Comparison of ENCODE assay signal across 1 fruit fly cellular context in genomic region chr3R:31686692-31687351, dm6.
TF ChIP-seq lines count a peak whose summit lies in the region.

No protein-coding gene starts in this region.

TF ChIP-seq in whole organism, embryonic, 481 proteins besides CTCF, POLR2A, EP300 and RAD21 (continued from another document and continues in another):
- TF ChIP-seq Drgx (GFP tag; IDR thresholded peaks at IDR 0.05; lab: Robert Waterston, UW) (peak; percentile 79), mirr (GFP tag; optimal IDR thresholded peaks at IDR 0.05; lab: Kevin White, UChicago) (no peak), Hey (tag; optimal IDR thresholded peaks at IDR 0.05; lab: Kevin White, UChicago) (peak; percentile 0), Ets65A (GFP tag; lab: Kevin White, UChicago) (peak; percentile 97), Ptx1 (GFP tag; IDR thresholded peaks at IDR 0.05; lab: Robert Waterston, UW) (peak; percentile 65), zen (tag; optimal IDR thresholded peaks at IDR 0.05; lab: Kevin White, UChicago) (peak; percentile 88), tup (GFP tag; optimal IDR thresholded peaks at IDR 0.05; lab: Kevin White, UChicago) (peak; percentile 77), CG33557 (GFP tag; optimal IDR thresholded peaks at IDR 0.05; lab: Kevin White, UChicago) (peak; percentile 98), Ada2b (GFP tag; IDR thresholded peaks at IDR 0.05; lab: Robert Waterston, UW) (peak; percentile 49; the same call in 1 of the 2 replicates), psq (GFP tag; optimal IDR thresholded peaks at IDR 0.05; lab: Kevin White, UChicago) (peak; percentile 51), CG8924 (tag; optimal IDR thresholded peaks at IDR 0.05; lab: Kevin White, UChicago) (peak; percentile 87), CG11560 (tag; IDR thresholded peaks at IDR 0.05; lab: Robert Waterston, UW) (no peak), CG10565 (GFP tag; optimal IDR thresholded peaks at IDR 0.05; lab: Kevin White, UChicago) (peak; percentile 76), Hr78 (GFP tag; optimal IDR thresholded peaks at IDR 0.05; lab: Kevin White, UChicago) (no peak), Antp (GFP tag; optimal IDR thresholded peaks at IDR 0.05; lab: Kevin White, UChicago) (peak; percentile 78), NFAT (GFP tag; IDR thresholded peaks at IDR 0.05; lab: Robert Waterston, UW) (peak; percentile 46; the same call in 1 of the 2 replicates), CG11504 (tag; optimal IDR thresholded peaks at IDR 0.05; lab: Kevin White, UChicago) (peak; percentile 89), knrl (GFP tag; IDR thresholded peaks at IDR 0.05; lab: Robert Waterston, UW; ENCODE audit: partially characterized antibody) (no peak), CG7556 (GFP tag; optimal IDR thresholded peaks at IDR 0.05; lab: Kevin White, UChicago) (peak; percentile 87), CG16863 (GFP tag; optimal IDR thresholded peaks at IDR 0.05; lab: Kevin White, UChicago) (peak; percentile 91), CG7271 (tag; optimal IDR thresholded peaks at IDR 0.05; lab: Kevin White, UChicago) (peak; percentile 57), CG12769 (tag; optimal IDR thresholded peaks at IDR 0.05; lab: Kevin White, UChicago) (peak; percentile 64), Dek (tag; optimal IDR thresholded peaks at IDR 0.05; lab: Kevin White, UChicago) (peak; percentile 37), CG7357 (GFP tag; IDR thresholded peaks at IDR 0.05; lab: Robert Waterston, UW) (peak; percentile 74; the same call in 1 of the 3 replicates), zen2 (GFP tag; IDR thresholded peaks at IDR 0.05; lab: Robert Waterston, UW; ENCODE audit: partially characterized antibody) (no peak), caup (GFP tag; optimal IDR thresholded peaks at IDR 0.05; lab: Kevin White, UChicago; ENCODE audit: severe bottlenecking) (peak; percentile 26), Fer1 (GFP tag; optimal IDR thresholded peaks at IDR 0.05; lab: Kevin White, UChicago) (no peak), Dbx (GFP tag; IDR thresholded peaks at IDR 0.05; lab: Robert Waterston, UW) (no peak), CoRest (tag; optimal IDR thresholded peaks at IDR 0.05; lab: Kevin White, UChicago) (peak; percentile 90), aop (GFP tag; IDR thresholded peaks at IDR 0.05; lab: Robert Waterston, UW) (peak; percentile 68; the same call in 1 of the 2 replicates), TFAM (GFP tag; optimal IDR thresholded peaks at IDR 0.05; lab: Kevin White, UChicago) (peak; percentile 70), sr (GFP tag; IDR thresholded peaks at IDR 0.05; lab: Robert Waterston, UW) (no peak), lab (GFP tag; optimal IDR thresholded peaks at IDR 0.05; lab: Kevin White, UChicago) (peak; percentile 65), bsh (GFP tag; optimal IDR thresholded peaks at IDR 0.05; lab: Kevin White, UChicago) (peak; percentile 89 to 98), CG31365 (tag; optimal IDR thresholded peaks at IDR 0.05; lab: Kevin White, UChicago) (peak; percentile 62), CG17359 (tag; optimal IDR thresholded peaks at IDR 0.05; lab: Kevin White, UChicago) (peak; percentile 92), phol (tag; optimal IDR thresholded peaks at IDR 0.05; lab: Kevin White, UChicago) (peak; percentile 94), fd64A (GFP tag; optimal IDR thresholded peaks at IDR 0.05; lab: Kevin White, UChicago) (peak; percentile 93), CG2129 (GFP tag; IDR thresholded peaks at IDR 0.05; lab: Robert Waterston, UW; ENCODE audit: partially characterized antibody) (no peak), CG5245 (GFP tag; optimal IDR thresholded peaks at IDR 0.05; lab: Kevin White, UChicago) (peak; percentile 92), Dp (GFP tag; optimal IDR thresholded peaks at IDR 0.05; lab: Kevin White, UChicago) (no peak), pfk (GFP tag; optimal IDR thresholded peaks at IDR 0.05; lab: Kevin White, UChicago) (no peak), kah (GFP tag; optimal IDR thresholded peaks at IDR 0.05; lab: Kevin White, UChicago) (peak; percentile 77), tx (GFP tag; optimal IDR thresholded peaks at IDR 0.05; lab: Kevin White, UChicago) (peak; percentile 61), CG12744 (GFP tag; optimal IDR thresholded peaks at IDR 0.05; lab: Kevin White, UChicago) (peak; percentile 64), CG12942 (GFP tag; optimal IDR thresholded peaks at IDR 0.05; lab: Kevin White, UChicago) (peak; percentile 84), CG8388 (GFP tag; optimal IDR thresholded peaks at IDR 0.05; lab: Kevin White, UChicago) (peak; percentile 93), CG12104 (GFP tag; optimal IDR thresholded peaks at IDR 0.05; lab: Kevin White, UChicago) (peak; percentile 72), ab (GFP tag; optimal IDR thresholded peaks at IDR 0.05; lab: Kevin White, UChicago) (peak; percentile 64), ATbp (GFP tag; optimal IDR thresholded peaks at IDR 0.05; lab: Kevin White, UChicago) (peak; percentile 91), B-H2 (GFP tag; optimal IDR thresholded peaks at IDR 0.05; lab: Kevin White, UChicago) (no peak), crp (GFP tag; optimal IDR thresholded peaks at IDR 0.05; lab: Kevin White, UChicago) (peak in 1 of 2 experiments; percentile 42), pros (GFP tag; optimal IDR thresholded peaks at IDR 0.05; lab: Kevin White, UChicago) (peak; percentile 36), CG6689 (GFP tag; IDR thresholded peaks at IDR 0.05; lab: Robert Waterston, UW) (peak; percentile 86), sisA (GFP tag; IDR thresholded peaks at IDR 0.05; lab: Robert Waterston, UW) (peak; percentile 87), ERR (GFP tag; optimal IDR thresholded peaks at IDR 0.05; lab: Kevin White, UChicago) (peak; percentile 53), CG12219 (GFP tag; optimal IDR thresholded peaks at IDR 0.05; lab: Kevin White, UChicago) (peak; percentile 87), CG4424 (GFP tag; optimal IDR thresholded peaks at IDR 0.05; lab: Kevin White, UChicago) (peak; percentile 95), chm (GFP tag; IDR thresholded peaks at IDR 0.05; lab: Robert Waterston, UW) (peak; percentile 86; the same call in 1 of the 2 replicates), vfl (GFP tag; optimal IDR thresholded peaks at IDR 0.05; lab: Kevin White, UChicago) (no peak), CG7745 (tag; optimal IDR thresholded peaks at IDR 0.05; lab: Kevin White, UChicago) (peak; percentile 80), CG14014 (GFP tag; IDR thresholded peaks at IDR 0.05; lab: Robert Waterston, UW) (peak; percentile 72), p53 (GFP tag; optimal IDR thresholded peaks at IDR 0.05; lab: Kevin White, UChicago) (peak; percentile 38), Taf1 (GFP tag; IDR thresholded peaks at IDR 0.05; lab: Robert Waterston, UW) (no peak), Bdp1 (GFP tag; optimal IDR thresholded peaks at IDR 0.05; lab: Kevin White, UChicago) (peak; percentile 76), gro (GFP tag; optimal IDR thresholded peaks at IDR 0.05; lab: Kevin White, UChicago) (no peak), CG1792 (GFP tag; optimal IDR thresholded peaks at IDR 0.05; lab: Kevin White, UChicago) (peak; percentile 63), Deaf1 (tag; optimal IDR thresholded peaks at IDR 0.05; lab: Kevin White, UChicago) (peak; percentile 35), slbo (GFP tag; IDR thresholded peaks at IDR 0.05; lab: Robert Waterston, UW) (no peak), CG7987 (GFP tag; optimal IDR thresholded peaks at IDR 0.05; lab: Kevin White, UChicago) (peak; percentile 25), Mad (GFP tag; optimal IDR thresholded peaks at IDR 0.05; lab: Kevin White, UChicago) (peak; percentile 88), CG4707 (GFP tag; optimal IDR thresholded peaks at IDR 0.05; lab: Kevin White, UChicago) (peak; percentile 87), CG11695 (GFP tag; IDR thresholded peaks at IDR 0.05; lab: Robert Waterston, UW) (peak; percentile 67; the same call in 2 of the 3 replicates), CG13296 (GFP tag; optimal IDR thresholded peaks at IDR 0.05; lab: Kevin White, UChicago) (peak; percentile 27), Myb (GFP tag; optimal IDR thresholded peaks at IDR 0.05; lab: Kevin White, UChicago) (peak; percentile 26), CG8478 (optimal IDR thresholded peaks at IDR 0.05; lab: Kevin White, UChicago) (no peak), D19A (tag; optimal IDR thresholded peaks at IDR 0.05; lab: Kevin White, UChicago) (peak; percentile 89), CG12299 (tag; optimal IDR thresholded peaks at IDR 0.05; lab: Kevin White, UChicago) (peak; percentile 61), ase (GFP tag; IDR thresholded peaks at IDR 0.05; lab: Robert Waterston, UW) (peak; percentile 69; the same call in 1 of the 3 replicates), Six4 (GFP tag; optimal IDR thresholded peaks at IDR 0.05; lab: Kevin White, UChicago) (peak; percentile 90), CG7839 (tag; optimal IDR thresholded peaks at IDR 0.05; lab: Kevin White, UChicago) (peak; percentile 89), H2.0 (GFP tag; IDR thresholded peaks at IDR 0.05; lab: Robert Waterston, UW) (peak; percentile 72), fd102C (GFP tag; optimal IDR thresholded peaks at IDR 0.05; lab: Kevin White, UChicago) (peak; percentile 25), CG1024 (GFP tag; IDR thresholded peaks at IDR 0.05; lab: Robert Waterston, UW) (peak; percentile 76), trem (tag; optimal IDR thresholded peaks at IDR 0.05; lab: Kevin White, UChicago) (peak; percentile 89), schlank (tag; optimal IDR thresholded peaks at IDR 0.05; lab: Kevin White, UChicago) (no peak), CG1233 (GFP tag; optimal IDR thresholded peaks at IDR 0.05; lab: Kevin White, UChicago) (peak; percentile 81), CG11723 (GFP tag; optimal IDR thresholded peaks at IDR 0.05; lab: Kevin White, UChicago) (peak; percentile 89), CG4328 (GFP tag; optimal IDR thresholded peaks at IDR 0.05; lab: Kevin White, UChicago) (peak; percentile 67), Dll (GFP tag; IDR thresholded peaks at IDR 0.05; lab: Robert Waterston, UW; ENCODE audit: partially characterized antibody) (no peak), D (optimal IDR thresholded peaks at IDR 0.05; lab: Kevin White, UChicago) (no peak), D (GFP tag; optimal IDR thresholded peaks at IDR 0.05; lab: Kevin White, UChicago) (peak; percentile 95), croc (GFP tag; conservative IDR thresholded peaks at IDR 0.05; lab: Robert Waterston, UW) (peak; percentile 90), CG14965 (GFP tag; optimal IDR thresholded peaks at IDR 0.05; lab: Kevin White, UChicago; ENCODE audit: borderline replicate concordance) (peak; percentile 52), sqz (GFP tag; optimal IDR thresholded peaks at IDR 0.05; lab: Kevin White, UChicago) (peak; percentile 77), Eip74EF (GFP tag; optimal IDR thresholded peaks at IDR 0.05; lab: Kevin White, UChicago) (peak in 1 of 2 experiments; percentile 85), CG2875 (GFP tag; optimal IDR thresholded peaks at IDR 0.05; lab: Kevin White, UChicago) (peak; percentile 93), Elba2 (GFP tag; optimal IDR thresholded peaks at IDR 0.05; lab: Kevin White, UChicago) (peak; percentile 17), CG17829 (tag; optimal IDR thresholded peaks at IDR 0.05; lab: Kevin White, UChicago) (peak; percentile 94), tll (GFP tag; optimal IDR thresholded peaks at IDR 0.05; lab: Kevin White, UChicago) (peak in 1 of 2 experiments; percentile 34), tgo (GFP tag; IDR thresholded peaks at IDR 0.05; lab: Robert Waterston, UW) (peak; percentile 60; the same call in 2 of the 3 replicates), dimm (GFP tag; IDR thresholded peaks at IDR 0.05; lab: Robert Waterston, UW) (peak; percentile 48; the same call in 1 of the 2 replicates), CG2889 (GFP tag; IDR thresholded peaks at IDR 0.05; lab: Robert Waterston, UW) (no peak), B-H1 (GFP tag; IDR thresholded peaks at IDR 0.05; lab: Robert Waterston, UW) (peak; percentile 69; the same call in 2 of the 3 replicates), grau (tag; optimal IDR thresholded peaks at IDR 0.05; lab: Kevin White, UChicago) (peak; percentile 84), CG10431 (GFP tag; optimal IDR thresholded peaks at IDR 0.05; lab: Kevin White, UChicago) (peak; percentile 92), ato (GFP tag; IDR thresholded peaks at IDR 0.05; lab: Robert Waterston, UW; ENCODE audit: partially characterized antibody) (no peak), CG43689 (GFP tag; IDR thresholded peaks at IDR 0.05; lab: Robert Waterston, UW) (no peak), CG10654 (GFP tag; optimal IDR thresholded peaks at IDR 0.05; lab: Kevin White, UChicago) (peak; percentile 80), row (GFP tag; IDR thresholded peaks at IDR 0.05; lab: Robert Waterston, UW) (peak; percentile 79), br (optimal IDR thresholded peaks at IDR 0.05; lab: Kevin White, UChicago) (no peak), CG16815 (GFP tag; optimal IDR thresholded peaks at IDR 0.05; lab: Kevin White, UChicago) (peak; percentile 91), CG17328 (GFP tag; IDR thresholded peaks at IDR 0.05; lab: Robert Waterston, UW) (peak; percentile 93), mld (GFP tag; IDR thresholded peaks at IDR 0.05; lab: Robert Waterston, UW; ENCODE audit: partially characterized antibody) (no peak), Sox100B (GFP tag; optimal IDR thresholded peaks at IDR 0.05; lab: Kevin White, UChicago) (peak; percentile 82), fu2 (GFP tag; optimal IDR thresholded peaks at IDR 0.05; lab: Kevin White, UChicago) (peak; percentile 3), pita (GFP tag; optimal IDR thresholded peaks at IDR 0.05; lab: Kevin White, UChicago) (no peak), eyg (GFP tag; optimal IDR thresholded peaks at IDR 0.05; lab: Kevin White, UChicago) (no peak), cg (GFP tag; optimal IDR thresholded peaks at IDR 0.05; lab: Kevin White, UChicago) (no peak), chn (GFP tag; optimal IDR thresholded peaks at IDR 0.05; lab: Kevin White, UChicago) (peak; percentile 93), Hand (GFP tag; optimal IDR thresholded peaks at IDR 0.05; lab: Kevin White, UChicago) (peak; percentile 27), pan (optimal IDR thresholded peaks at IDR 0.05; lab: Kevin White, UChicago) (no peak), pan (GFP tag; optimal IDR thresholded peaks at IDR 0.05 in 1 of 2, IDR thresholded peaks at IDR 0.05 in 1 of 2) (peak in 1 of 2 experiments; percentile 18), ham (GFP tag; IDR thresholded peaks at IDR 0.05; lab: Robert Waterston, UW) (no peak), HLH4C (GFP tag; IDR thresholded peaks at IDR 0.05; lab: Robert Waterston, UW; ENCODE audit: partially characterized antibody) (no peak), sens (GFP tag; lab: Kevin White, UChicago) (peak; percentile 99), CG32772 (GFP tag; IDR thresholded peaks at IDR 0.05; lab: Robert Waterston, UW) (peak; percentile 88), CG15601 (tag; optimal IDR thresholded peaks at IDR 0.05; lab: Kevin White, UChicago) (peak; percentile 95), CG10274 (GFP tag; optimal IDR thresholded peaks at IDR 0.05; lab: Kevin White, UChicago) (peak; percentile 46), CG18476 (GFP tag; optimal IDR thresholded peaks at IDR 0.05; lab: Kevin White, UChicago) (peak; percentile 78), insv (GFP tag; optimal IDR thresholded peaks at IDR 0.05; lab: Kevin White, UChicago) (no peak)
